Fruit fly (Drosophila melanogaster): ENCODE measurements around the gene MAGE.

DNA sequence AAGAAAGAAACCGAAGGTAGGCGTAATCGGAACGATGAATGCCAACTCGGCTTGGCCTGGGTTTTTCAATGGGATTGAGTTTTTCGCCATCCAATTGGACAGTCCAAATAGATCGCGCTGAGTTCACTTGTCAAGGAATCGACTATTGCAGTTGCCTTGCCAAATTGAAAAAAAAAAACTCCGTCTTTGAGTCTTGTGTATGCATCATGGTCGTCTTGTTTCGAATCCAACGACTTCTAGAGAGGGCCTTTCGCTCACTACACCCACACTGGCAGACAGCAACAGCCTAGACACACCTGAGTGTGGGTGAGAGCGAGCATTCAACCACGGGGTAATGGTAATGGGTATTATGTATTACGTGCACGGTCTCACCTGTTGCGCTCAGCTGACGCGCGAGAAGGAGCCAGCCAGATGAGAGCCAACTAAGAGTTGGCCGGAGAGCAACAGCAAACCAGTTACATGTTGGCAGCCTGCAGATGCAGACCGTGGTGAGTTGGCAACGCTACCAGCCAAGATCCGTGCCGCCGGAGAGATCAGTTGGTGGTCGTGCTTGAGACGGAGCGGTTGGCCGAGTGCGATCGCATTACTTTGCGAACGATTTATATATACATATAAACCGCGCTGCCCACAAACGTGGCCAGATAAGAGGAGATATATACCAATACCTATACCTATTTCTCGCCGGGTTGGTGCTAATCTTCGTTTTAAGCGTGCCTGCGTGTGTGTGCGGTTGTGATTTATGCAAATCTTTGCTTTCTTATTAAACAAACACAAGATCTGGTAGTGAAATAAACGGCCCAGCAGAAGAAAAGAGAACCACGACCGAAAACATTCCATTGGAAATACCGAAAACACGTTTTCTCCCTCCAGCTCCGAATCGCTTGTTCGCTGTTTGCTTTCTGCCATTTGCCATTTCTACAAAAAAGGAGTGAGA is 7.6 kb upstream of the MAGE start, which contains the start of gene sas:
- no peak for TF ChIP-seq insv (optimal IDR thresholded peaks at IDR 0.05)
- TF ChIP-seq ttk (optimal IDR thresholded peaks at IDR 0.05), result no peak

Measured in Kc167 (cell line).